Worm (Caenorhabditis elegans): ENCODE measurements around the gene T25B9.12.

ce11 chrIV:10795678-10796077, 30.5 kb downstream of the T25B9.12 start:
- no peak for TF ChIP-seq tra-4 (tag; optimal IDR thresholded peaks at IDR 0.05)
- no peak for TF ChIP-seq aly-1 (tag; optimal IDR thresholded peaks at IDR 0.05)
- TF ChIP-seq ama-1 (optimal IDR thresholded peaks at IDR 0.05), result no peak
- TF ChIP-seq ceh-13 (GFP tag; optimal IDR thresholded peaks at IDR 0.05), result no peak
- no peak for TF ChIP-seq B0310.2 (tag; optimal IDR thresholded peaks at IDR 0.05)
- no peak for TF ChIP-seq hmbx-1 (tag; optimal IDR thresholded peaks at IDR 0.05)
- no peak for TF ChIP-seq hmg-4 (GFP tag; optimal IDR thresholded peaks at IDR 0.05)
- no peak for TF ChIP-seq pes-1 (GFP tag; IDR thresholded peaks at IDR 0.05)
- TF ChIP-seq sea-1 (GFP tag; conservative IDR thresholded peaks at IDR 0.05), result no peak
- no peak for TF ChIP-seq F13C5.2 (tag; optimal IDR thresholded peaks at IDR 0.05)
